Worm (Caenorhabditis elegans) whole organism, L4/young adult: ENCODE results near the gene chil-7.

Source experiments
- W03F9.2 ChIP-seq: fragments of 150-350 bp; optimal IDR thresholded peaks from 2 replicates; lab custom pipeline; 2014; ENCODE audit warnings: missing biosample characterization, missing genetic modification characterization
- him-1 ChIP-seq: sonication (generic microtip); optimal IDR thresholded peaks from 2 replicates; lab custom pipeline; 2016; ENCODE audit warnings: missing genotype, missing genetic modification reagents, missing genetic modification characterization, missing compliant biosample characterization

DNA sequence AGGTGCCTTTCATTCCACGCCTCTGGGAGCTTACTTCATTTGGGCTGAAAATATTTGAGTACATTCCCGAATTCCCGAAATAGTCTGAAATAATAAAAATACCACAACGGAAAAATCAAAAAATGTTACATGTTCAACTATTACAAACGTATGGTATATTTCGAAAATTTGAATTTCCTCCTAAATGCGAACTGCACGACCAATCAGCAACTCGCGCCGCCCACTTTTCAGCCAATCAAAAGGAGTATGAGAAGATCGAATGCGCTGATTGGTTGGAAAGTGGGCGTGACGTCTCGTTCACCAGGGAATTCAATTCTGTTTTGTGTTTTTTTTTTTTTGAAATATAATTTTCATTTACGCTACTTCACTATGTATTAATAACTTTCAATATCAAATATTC, 2.3 kb downstream of the chil-7 start, which contains the start of gene old-1:
- TF ChIP-seq W03F9.2 (tag; lab: Kevin White, UChicago): no peak
- TF ChIP-seq him-1 (tag; lab: Kevin White, UChicago): no peak
